Worm (Caenorhabditis elegans): Measurements from ENCODE around the gene atf-7.

atf-7 gene

ce11 chrIII:4470793-4471192 lies 28.1 kb downstream of the atf-7 start (continued):
- TF ChIP-seq dpl-1 (GFP tag; optimal IDR thresholded peaks at IDR 0.05) (peak in 2 of 3 experiments; percentile 33 to 52), pax-3 (tag; optimal IDR thresholded peaks at IDR 0.05) (no peak), nhr-47 (tag; optimal IDR thresholded peaks at IDR 0.05) (peak; percentile 71), fos-1 (tag; optimal IDR thresholded peaks at IDR 0.05) (peak; percentile 19), swsn-7 (tag; optimal IDR thresholded peaks at IDR 0.05) (peak; percentile 62), mdl-1 (tag; optimal IDR thresholded peaks at IDR 0.05) (peak in 1 of 2 experiments; percentile 34), xbp-1 (tag; optimal IDR thresholded peaks at IDR 0.05) (peak; percentile 44), egl-13 (tag; optimal IDR thresholded peaks at IDR 0.05) (peak; percentile 24), sup-37 (GFP tag; optimal IDR thresholded peaks at IDR 0.05) (no peak)

- TF ChIP-seq ztf-11 (tag; optimal IDR thresholded peaks at IDR 0.05) (no peak), C04F5.9 (tag; optimal IDR thresholded peaks at IDR 0.05) (no peak), nhr-76 (tag; optimal IDR thresholded peaks at IDR 0.05) (no peak)
Measured at ce11 chrIII:4468812-4469211, 30.0 kb downstream of the atf-7 start, which contains the start of gene mstr-2. mstr-2 (plus strand) TSS chrIII:4469112.

- no peak for TF ChIP-seq ama-1 (optimal IDR thresholded peaks at IDR 0.05)
- TF ChIP-seq unc-30 (tag; optimal IDR thresholded peaks at IDR 0.05) = no peak
- no peak for TF ChIP-seq mab-9 (GFP tag; IDR thresholded peaks at IDR 0.05)
Measured at ce11 chrIII:4468390-4468789, 30.5 kb downstream of the atf-7 start.

ce11 chrIII:4467277-4467676 lies 31.6 kb downstream of the atf-7 start, which contains the start of gene ndg-4:
ndg-4 (minus strand) TSS chrIII:4467377.
- TF ChIP-seq blmp-1 (tag; optimal IDR thresholded peaks at IDR 0.05) = peak; percentile 17
- no peak for TF ChIP-seq lir-3 (tag; optimal IDR thresholded peaks at IDR 0.05; ENCODE audit: poor library complexity)

- TF ChIP-seq dpl-1 (GFP tag; optimal IDR thresholded peaks at IDR 0.05) = no peak
- TF ChIP-seq nhr-11 (tag; optimal IDR thresholded peaks at IDR 0.05) = no peak
- TF ChIP-seq sptf-1 (tag; optimal IDR thresholded peaks at IDR 0.05) = no peak
- no peak for TF ChIP-seq xbp-1 (tag; optimal IDR thresholded peaks at IDR 0.05)
- no peak for TF ChIP-seq F16B12.6 (tag; optimal IDR thresholded peaks at IDR 0.05)
- no peak for TF ChIP-seq nhr-85 (tag)
- TF ChIP-seq fkh-4 (tag; optimal IDR thresholded peaks at IDR 0.05; ENCODE audit: borderline replicate concordance) = no peak
- no peak for TF ChIP-seq unc-98 (GFP tag; IDR thresholded peaks at IDR 0.05)
- no peak for TF ChIP-seq blmp-1 (tag; optimal IDR thresholded peaks at IDR 0.05)
- TF ChIP-seq lir-3 (tag; optimal IDR thresholded peaks at IDR 0.05; ENCODE audit: poor library complexity) = no peak
- TF ChIP-seq hlh-17 (GFP tag; optimal IDR thresholded peaks at IDR 0.05; ENCODE audit: borderline replicate concordance) = no peak
- no peak for TF ChIP-seq elt-3 (tag; optimal IDR thresholded peaks at IDR 0.05)
- TF ChIP-seq pax-3 (tag; optimal IDR thresholded peaks at IDR 0.05) = no peak
- TF ChIP-seq ceh-88 (GFP tag; IDR thresholded peaks at IDR 0.05) = no peak
- TF ChIP-seq nhr-90 (tag; optimal IDR thresholded peaks at IDR 0.05; ENCODE audit: poor library complexity) = no peak
- TF ChIP-seq lin-13 (GFP tag; optimal IDR thresholded peaks at IDR 0.05) = no peak
Measured at ce11 chrIII:4461337-4461736, 37.5 kb downstream of the atf-7 start.

- TF ChIP-seq fkh-8 (tag; optimal IDR thresholded peaks at IDR 0.05) (peak; percentile 58), zip-4 (GFP tag; optimal IDR thresholded peaks at IDR 0.05) (no peak), tbx-2 (tag; optimal IDR thresholded peaks at IDR 0.05) (no peak), lin-13 (GFP tag; optimal IDR thresholded peaks at IDR 0.05) (no peak), irx-1 (tag; optimal IDR thresholded peaks at IDR 0.05) (no peak), hpl-2 (GFP tag; optimal IDR thresholded peaks at IDR 0.05) (no peak), ceh-82 (tag; optimal IDR thresholded peaks at IDR 0.05) (peak in 1 of 3 experiments; percentile 3), lsy-2 (tag; optimal IDR thresholded peaks at IDR 0.05) (peak in 1 of 2 experiments; percentile 5), lin-14 (GFP tag; optimal IDR thresholded peaks at IDR 0.05) (peak; percentile 63), sup-37 (GFP tag; optimal IDR thresholded peaks at IDR 0.05) (no peak), snu-23 (GFP tag; optimal IDR thresholded peaks at IDR 0.05) (no peak), efl-1 (optimal IDR thresholded peaks at IDR 0.05) (no peak), efl-1 (GFP tag; optimal IDR thresholded peaks at IDR 0.05 in 1 of 2) (no peak), elt-3 (tag; optimal IDR thresholded peaks at IDR 0.05) (no peak), nhr-19 (GFP tag; conservative IDR thresholded peaks at IDR 0.05) (no peak), egl-13 (tag; optimal IDR thresholded peaks at IDR 0.05) (peak; percentile 0)
Measured at ce11 chrIII:4460242-4460641, 38.6 kb downstream of the atf-7 start.

Data from whole organism, L1 larva.